Fruit fly (Drosophila melanogaster) whole organism, pupa: Measurements from ENCODE around the gene Epp.

ENCODE experiments used
- CG10348 ChIP-seq: fragments of 200-800 bp; sonication (Bioruptor generic); IDR thresholded peaks from 2 replicates; pipeline ENCODE4 v1.3.6; 2022; ENCODE audit warnings: missing biosample characterization, missing genetic modification characterization
- CG12605 ChIP-seq: fragments of 200-800 bp; sonication (Bioruptor generic); IDR thresholded peaks from 2 replicates; pipeline ENCODE4 v1.3.6; 2022; ENCODE audit warnings: missing biosample characterization, missing genetic modification characterization
- CG13204 ChIP-seq: fragments of 200-800 bp; sonication (Bioruptor generic); optimal IDR thresholded peaks from 2 replicates; lab custom pipeline; 2018; ENCODE audit warnings: missing biosample characterization, mild to moderate bottlenecking, missing genetic modification characterization, moderate library complexity
- CG14655 ChIP-seq: fragments of 200-800 bp; sonication (Bioruptor generic); optimal IDR thresholded peaks from 3 replicates; lab custom pipeline; 2017; ENCODE audit warnings: mild to moderate bottlenecking, missing biosample characterization, missing genetic modification reagents, missing genetic modification characterization
- CG15710 ChIP-seq: fragments of 200-800 bp; sonication (Bioruptor generic); optimal IDR thresholded peaks from 2 replicates; lab custom pipeline; 2018; ENCODE audit warnings: missing biosample characterization, mild to moderate bottlenecking, missing genetic modification characterization, moderate library complexity
- CG17806 ChIP-seq: fragments of 200-800 bp; sonication (Bioruptor generic); optimal IDR thresholded peaks from 2 replicates; lab custom pipeline; 2018; ENCODE audit warnings: missing biosample characterization, mild to moderate bottlenecking, missing genetic modification characterization, moderate library complexity
- CG32121 ChIP-seq: fragments of 200-800 bp; sonication (Bioruptor generic); IDR thresholded peaks from 2 replicates; pipeline ENCODE4 v1.3.6; 2022; ENCODE audit warnings: missing biosample characterization, missing genetic modification characterization
- CG34367 ChIP-seq: fragments of 200-800 bp; sonication (Bioruptor generic); optimal IDR thresholded peaks from 2 replicates; lab custom pipeline; 2018; ENCODE audit warnings: missing biosample characterization, mild to moderate bottlenecking, missing genetic modification characterization
- CG4496 ChIP-seq: fragments of 200-800 bp; sonication (Bioruptor generic); IDR thresholded peaks from 3 replicates; pipeline ENCODE4 v1.3.6; 2022; ENCODE audit warnings: missing biosample characterization, missing genetic modification characterization
- CG8159 ChIP-seq: fragments of 200-800 bp; sonication (Bioruptor generic); optimal IDR thresholded peaks from 3 replicates; lab custom pipeline; 2018; ENCODE audit warnings: missing biosample characterization, mild to moderate bottlenecking, missing genetic modification characterization, moderate library complexity
- CG8301 ChIP-seq: fragments of 200-800 bp; sonication (Bioruptor generic); optimal IDR thresholded peaks from 2 replicates; lab custom pipeline; 2018; ENCODE audit warnings: missing biosample characterization, mild to moderate bottlenecking, missing genetic modification characterization
- CG9948 ChIP-seq: fragments of 200-800 bp; sonication (Bioruptor generic); optimal IDR thresholded peaks from 2 replicates; lab custom pipeline; 2018; ENCODE audit warnings: missing biosample characterization, mild to moderate bottlenecking, missing genetic modification characterization, moderate library complexity
- D1 ChIP-seq: fragments of 200-800 bp; sonication (Bioruptor generic); optimal IDR thresholded peaks from 2 replicates; lab custom pipeline; 2018; ENCODE audit warnings: missing biosample characterization, mild to moderate bottlenecking, missing genetic modification characterization, moderate library complexity
- EcR ChIP-seq: fragments of 200-800 bp; sonication (Bioruptor generic); optimal IDR thresholded peaks from 3 replicates; lab custom pipeline; 2019; ENCODE audit warnings: missing biosample characterization, missing genetic modification characterization, mild to moderate bottlenecking, moderate library complexity, missing genetic modification reagents
- Ets98B ChIP-seq: fragments of 200-800 bp; sonication (Bioruptor generic); IDR thresholded peaks from 2 replicates; pipeline ENCODE4 v1.3.6; 2022; ENCODE audit warnings: missing biosample characterization, missing genetic modification characterization
- Pif1A ChIP-seq: fragments of 200-800 bp; sonication (Bioruptor generic); optimal IDR thresholded peaks from 3 replicates; lab custom pipeline; 2016; ENCODE audit warnings: missing biosample characterization, missing genetic modification characterization
- Pif1B ChIP-seq: fragments of 200-800 bp; sonication (Bioruptor generic); optimal IDR thresholded peaks from 3 replicates; lab custom pipeline; 2016; ENCODE audit warnings: missing biosample characterization, missing genetic modification characterization
- Snoo ChIP-seq: fragments of 200-800 bp; sonication (Bioruptor generic); optimal IDR thresholded peaks from 3 replicates; lab custom pipeline; 2017; ENCODE audit warnings: missing biosample characterization, mild to moderate bottlenecking, missing genetic modification characterization, inconsistent platforms
- fd96Ca ChIP-seq: fragments of 200-800 bp; sonication (Bioruptor generic); IDR thresholded peaks from 3 replicates; pipeline ENCODE4 v1.3.6; 2022; ENCODE audit warnings: missing biosample characterization, missing genetic modification characterization
- gl ChIP-seq: fragments of 200-800 bp; sonication (Bioruptor generic); optimal IDR thresholded peaks from 2 replicates; lab custom pipeline; 2018; ENCODE audit warnings: missing biosample characterization, mild to moderate bottlenecking, missing genetic modification characterization
- rn ChIP-seq: fragments of 200-800 bp; sonication (Bioruptor generic); IDR thresholded peaks from 2 replicates; pipeline ENCODE4 v1.3.6; 2022; ENCODE audit warnings: missing biosample characterization, missing genetic modification characterization

Epp gene

dm6 chr3R:23992823-23993797 lies at the start of gene Epp, which contains the start of gene Rab7:
Gene Epp, minus strand, starts transcription at chr3R:23992916.
Gene Rab7, plus strand, starts transcription at chr3R:23993008.
- TF ChIP-seq gl (peak; percentile 68), CG9948 (tag; lab: Kevin White, UChicago) (no peak), EcR (GFP tag; lab: Kevin White, UChicago) (peak; percentile 48), CG34367 (tag; lab: Kevin White, UChicago) (peak; percentile 5), CG14655 (GFP tag; lab: Kevin White, UChicago) (no peak), CG32121 (GFP tag; lab: Robert Waterston, UW) (peak; percentile 28), CG12605 (GFP tag; lab: Robert Waterston, UW) (peak; percentile 41), Ets98B (peak; percentile 34; the same call in 1 of the 2 replicates), CG15710 (tag; lab: Kevin White, UChicago) (peak; percentile 7), CG8301 (tag; lab: Kevin White, UChicago) (peak; percentile 11), rn (GFP tag; lab: Robert Waterston, UW) (no peak), fd96Ca (GFP tag; lab: Robert Waterston, UW) (peak; percentile 47; the same call in 1 of the 3 replicates), D1 (tag; lab: Kevin White, UChicago) (no peak), Snoo (tag; lab: Kevin White, UChicago) (peak; percentile 9), CG8159 (tag; lab: Kevin White, UChicago) (no peak), Pif1B (GFP tag; lab: Kevin White, UChicago) (no peak), CG13204 (GFP tag; lab: Kevin White, UChicago) (no peak), CG4496 (GFP tag; lab: Robert Waterston, UW) (peak; percentile 54; the same call in 2 of the 3 replicates), CG17806 (no peak), CG10348 (GFP tag; lab: Robert Waterston, UW) (no peak), Pif1A (no peak)

DNA sequence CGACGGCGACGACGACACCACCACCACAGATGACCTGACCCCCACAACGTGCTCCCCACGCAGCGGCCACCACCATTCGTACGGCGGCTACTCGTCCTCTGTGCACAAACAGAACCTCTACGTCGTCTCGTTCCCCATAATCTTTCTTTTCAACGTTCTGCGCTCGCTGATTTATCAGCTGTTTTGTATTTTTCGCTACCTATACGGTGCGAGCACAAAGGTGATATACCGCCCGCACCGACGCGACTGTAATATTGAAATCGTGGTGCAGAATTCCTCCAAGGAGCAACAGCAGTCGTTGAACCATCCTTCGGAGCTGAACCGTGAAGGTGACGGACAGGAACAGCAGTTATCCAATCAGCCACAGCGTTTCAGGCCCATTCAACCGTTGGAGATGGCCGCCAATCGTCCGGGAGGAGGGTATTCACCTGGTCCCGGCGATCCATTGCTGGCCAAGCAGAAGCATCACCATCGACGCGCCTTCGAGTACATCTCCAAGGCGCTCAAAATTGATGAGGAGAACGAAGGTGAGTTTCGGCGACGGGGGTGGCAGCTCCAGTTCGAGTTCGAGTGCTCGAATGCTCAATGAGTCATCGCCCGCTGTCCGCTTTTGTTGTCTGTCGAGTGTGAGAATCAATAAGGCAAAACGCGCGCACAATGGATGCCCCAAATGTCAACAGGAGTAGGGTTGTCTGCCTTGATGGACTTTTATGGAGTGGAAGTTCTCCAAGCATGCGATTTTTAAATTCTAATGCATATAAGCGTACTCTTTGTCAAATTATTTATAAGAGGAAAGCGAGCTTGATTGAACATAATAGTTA lies 46.2 kb upstream of the Epp start, which contains the start of gene Miro:
Gene Miro, minus strand, starts transcription at position 112 of the 821 bp plus-strand sequence.
- TF ChIP-seq CG10348 (GFP tag; lab: Robert Waterston, UW), result no peak
- TF ChIP-seq fd96Ca (GFP tag; lab: Robert Waterston, UW), result no peak
- TF ChIP-seq CG13204 (GFP tag; lab: Kevin White, UChicago), result peak; percentile 51
- peak; percentile 34 for TF ChIP-seq Snoo (tag; lab: Kevin White, UChicago)
- TF ChIP-seq CG14655 (GFP tag; lab: Kevin White, UChicago), result no peak
- TF ChIP-seq EcR (GFP tag; lab: Kevin White, UChicago), result peak; percentile 86
- TF ChIP-seq gl, result peak; percentile 32

dm6 chr3R:24037538-24038265 lies 45.0 kb upstream of the Epp start, which contains the start of gene spas:
Gene spas, plus strand, starts transcription at chr3R:24038215.
- no peak for TF ChIP-seq CG12605 (GFP tag; lab: Robert Waterston, UW)
- TF ChIP-seq Pif1B (GFP tag; lab: Kevin White, UChicago), result no peak
- peak; percentile 39 for TF ChIP-seq Snoo (tag; lab: Kevin White, UChicago)
- TF ChIP-seq fd96Ca (GFP tag; lab: Robert Waterston, UW), result peak; percentile 86
- peak; percentile 78 for TF ChIP-seq CG32121 (GFP tag; lab: Robert Waterston, UW)
- TF ChIP-seq D1 (tag; lab: Kevin White, UChicago), result no peak
- peak; percentile 71 for TF ChIP-seq CG15710 (tag; lab: Kevin White, UChicago)
- no peak for TF ChIP-seq Pif1A
- peak; percentile 34; the same call in 1 of the 2 replicates for TF ChIP-seq CG10348 (GFP tag; lab: Robert Waterston, UW)
- peak; percentile 57 for TF ChIP-seq CG9948 (tag; lab: Kevin White, UChicago)
- no peak for TF ChIP-seq rn (GFP tag; lab: Robert Waterston, UW)
- no peak for TF ChIP-seq EcR (GFP tag; lab: Kevin White, UChicago)
- no peak for TF ChIP-seq CG13204 (GFP tag; lab: Kevin White, UChicago)
- peak; percentile 49 for TF ChIP-seq CG34367 (tag; lab: Kevin White, UChicago)
- TF ChIP-seq CG17806, result peak; percentile 60
- no peak for TF ChIP-seq gl
- peak; percentile 57 for TF ChIP-seq CG8159 (tag; lab: Kevin White, UChicago)
- TF ChIP-seq CG14655 (GFP tag; lab: Kevin White, UChicago), result no peak
- TF ChIP-seq CG4496 (GFP tag; lab: Robert Waterston, UW), result peak; percentile 73
- peak; percentile 72 for TF ChIP-seq Ets98B
- peak; percentile 38 for TF ChIP-seq CG8301 (tag; lab: Kevin White, UChicago)

- TF ChIP-seq gl, result no peak
- no peak for TF ChIP-seq rn (GFP tag; lab: Robert Waterston, UW)
- TF ChIP-seq CG4496 (GFP tag; lab: Robert Waterston, UW), result no peak
- TF ChIP-seq fd96Ca (GFP tag; lab: Robert Waterston, UW), result no peak
- TF ChIP-seq CG9948 (tag; lab: Kevin White, UChicago), result no peak
- TF ChIP-seq CG34367 (tag; lab: Kevin White, UChicago), result no peak
- TF ChIP-seq, all 21 proteins: peak for 0
Observed at dm6 chr3R:24031825-24032523, 39.3 kb upstream of the Epp start, which contains the start of the genes KrT95D and Mettl3. Gene KrT95D, minus strand, starts transcription at chr3R:24031827. Gene Mettl3, plus strand, starts transcription at chr3R:24032157.
